Fruit fly (Drosophila melanogaster) whole organism, prepupa: Measurements from ENCODE around the gene PGRP-LD.
A peak's percentile ranks its signal among the peaks of the same experiment; 100 is the strongest.

Experiments used
- Blimp-1 ChIP-seq: fragments of 200-800 bp; sonication (Bioruptor generic); optimal IDR thresholded peaks from 3 replicates; lab custom pipeline; 2017; ENCODE audit warnings: missing biosample characterization, missing genetic modification characterization, mild to moderate bottlenecking, moderate library complexity, missing genetic modification reagents
- CG11762 ChIP-seq: fragments of 200-800 bp; sonication (Bioruptor generic); optimal IDR thresholded peaks from 3 replicates; lab custom pipeline; 2016; ENCODE audit warnings: missing biosample characterization, missing genetic modification characterization; ENCODE audit not compliant: insufficient read depth
- CG15336 ChIP-seq: fragments of 200-800 bp; sonication (Bioruptor generic); IDR thresholded peaks from 2 replicates; pipeline ENCODE4 v1.3.6; 2022; ENCODE audit warnings: missing biosample characterization, missing genetic modification characterization
- CG16779 ChIP-seq: fragments of 200-800 bp; sonication (Bioruptor generic); optimal IDR thresholded peaks from 3 replicates; lab custom pipeline; 2017; ENCODE audit warnings: missing biosample characterization, mild to moderate bottlenecking, missing genetic modification characterization
- CG31627 ChIP-seq: fragments of 200-800 bp; sonication (Bioruptor generic); optimal IDR thresholded peaks from 3 replicates; lab custom pipeline; 2016; ENCODE audit warnings: missing biosample characterization, missing genetic modification characterization
- CG32006 ChIP-seq: fragments of 200-800 bp; sonication (Bioruptor generic); optimal IDR thresholded peaks from 3 replicates; lab custom pipeline; 2017; ENCODE audit warnings: missing biosample characterization, mild to moderate bottlenecking, missing genetic modification characterization
- CG34406 ChIP-seq: fragments of 200-800 bp; sonication (Bioruptor generic); optimal IDR thresholded peaks from 3 replicates; lab custom pipeline; 2016; ENCODE audit warnings: missing biosample characterization, missing genetic modification characterization
- CG3919 ChIP-seq: fragments of 200-800 bp; sonication (Bioruptor generic); optimal IDR thresholded peaks from 3 replicates; lab custom pipeline; 2016; ENCODE audit warnings: missing biosample characterization, missing genetic modification characterization
- CG6276 ChIP-seq: fragments of 200-800 bp; sonication (Bioruptor generic); optimal IDR thresholded peaks from 2 replicates; lab custom pipeline; 2017; ENCODE audit warnings: missing biosample characterization, mild to moderate bottlenecking, missing genetic modification characterization
- CG8119 ChIP-seq: fragments of 200-800 bp; sonication (Bioruptor generic); IDR thresholded peaks from 3 replicates; pipeline ENCODE4 v1.3.6; 2022; ENCODE audit warnings: missing biosample characterization, missing genetic modification characterization
- CG8632 ChIP-seq: fragments of 200-800 bp; sonication (Bioruptor generic); optimal IDR thresholded peaks from 3 replicates; lab custom pipeline; 2016; ENCODE audit warnings: missing biosample characterization, missing genetic modification characterization
- CG9139 ChIP-seq: fragments of 200-800 bp; sonication (Bioruptor generic); optimal IDR thresholded peaks from 3 replicates; lab custom pipeline; 2017; ENCODE audit warnings: missing biosample characterization, mild to moderate bottlenecking, missing genetic modification characterization
- Eip75B ChIP-seq: fragments of 200-800 bp; sonication (Bioruptor generic); optimal IDR thresholded peaks from 3 replicates; lab custom pipeline; 2016; ENCODE audit warnings: missing biosample characterization, missing genetic modification characterization
- Eip78C ChIP-seq: fragments of 200-800 bp; sonication (Bioruptor generic); peaks from one replicate; lab custom pipeline; 2016; ENCODE audit warnings: missing biosample characterization, missing genetic modification characterization
- Ets96B ChIP-seq: fragments of 200-800 bp; optimal IDR thresholded peaks from 2 replicates; lab custom pipeline; 2019; ENCODE audit warnings: missing biosample characterization, mild to moderate bottlenecking, missing genetic modification characterization, moderate library complexity
- Gug ChIP-seq: fragments of 200-800 bp; sonication (Bioruptor generic); IDR thresholded peaks from 2 replicates; pipeline ENCODE4 v1.3.6; 2022; ENCODE audit warnings: missing biosample characterization, missing genetic modification characterization
- Hr39 ChIP-seq: fragments of 200-800 bp; sonication (Bioruptor generic); optimal IDR thresholded peaks from 2 replicates; lab custom pipeline; 2016; ENCODE audit warnings: missing biosample characterization, missing genetic modification characterization
- Hr4 ChIP-seq: fragments of 200-800 bp; sonication (Bioruptor generic); optimal IDR thresholded peaks from 3 replicates; lab custom pipeline; 2016; ENCODE audit warnings: missing biosample characterization, missing genetic modification characterization
- Met ChIP-seq: fragments of 200-800 bp; sonication (Bioruptor generic); optimal IDR thresholded peaks from 3 replicates; lab custom pipeline; 2016; ENCODE audit warnings: missing biosample characterization, missing genetic modification characterization
- OdsH ChIP-seq: fragments of 200-800 bp; sonication (Bioruptor generic); optimal IDR thresholded peaks from 3 replicates; lab custom pipeline; 2016; ENCODE audit warnings: missing biosample characterization, missing genetic modification characterization
- Sox102F ChIP-seq: fragments of 200-800 bp; sonication (Bioruptor generic); optimal IDR thresholded peaks from 2 replicates; lab custom pipeline; 2016; ENCODE audit warnings: missing biosample characterization, mild to moderate bottlenecking, missing genetic modification characterization
- Sox15 ChIP-seq: fragments of 200-800 bp; sonication (Bioruptor generic); optimal IDR thresholded peaks from 3 replicates; lab custom pipeline; 2016; ENCODE audit warnings: missing biosample characterization, missing genetic modification characterization
- achi ChIP-seq: fragments of 200-800 bp; sonication (Bioruptor generic); optimal IDR thresholded peaks from 3 replicates; lab custom pipeline; 2016; ENCODE audit warnings: missing biosample characterization, missing genetic modification characterization
- acj6 ChIP-seq: fragments of 200-800 bp; sonication (Bioruptor generic); optimal IDR thresholded peaks from 3 replicates; lab custom pipeline; 2016; ENCODE audit warnings: missing biosample characterization, missing genetic modification characterization
- cyc ChIP-seq: fragments of 200-800 bp; sonication (Bioruptor generic); optimal IDR thresholded peaks from 3 replicates; lab custom pipeline; 2016; ENCODE audit warnings: missing biosample characterization, missing genetic modification characterization
- dac ChIP-seq: fragments of 200-800 bp; sonication (Bioruptor generic); optimal IDR thresholded peaks from 2 replicates; lab custom pipeline; 2017; ENCODE audit warnings: missing biosample characterization, mild to moderate bottlenecking, missing genetic modification characterization
- dsx ChIP-seq: fragments of 200-800 bp; optimal IDR thresholded peaks from 3 replicates; lab custom pipeline; 2019; ENCODE audit warnings: missing biosample characterization, mild to moderate bottlenecking, missing genetic modification characterization, moderate library complexity; ENCODE audit not compliant: poor library complexity, severe bottlenecking
- eg ChIP-seq: fragments of 200-800 bp; sonication (Bioruptor generic); IDR thresholded peaks from 3 replicates; pipeline ENCODE4 v1.3.6; 2022; ENCODE audit warnings: missing biosample characterization, missing genetic modification characterization
- fd59A ChIP-seq: fragments of 200-800 bp; sonication (Bioruptor generic); optimal IDR thresholded peaks from 2 replicates; lab custom pipeline; 2017; ENCODE audit warnings: missing biosample characterization, mild to moderate bottlenecking, missing genetic modification characterization, missing genetic modification reagents
- fd85E ChIP-seq: fragments of 200-800 bp; sonication (Bioruptor generic); optimal IDR thresholded peaks from 3 replicates; lab custom pipeline; 2016; ENCODE audit warnings: missing biosample characterization, missing genetic modification characterization
- fkh ChIP-seq: fragments of 200-800 bp; sonication (Bioruptor generic); optimal IDR thresholded peaks from 3 replicates; lab custom pipeline; 2017; ENCODE audit warnings: missing biosample characterization, mild to moderate bottlenecking, missing genetic modification characterization, moderate library complexity
- pdm3 ChIP-seq: fragments of 200-800 bp; sonication (Bioruptor generic); optimal IDR thresholded peaks from 3 replicates; lab custom pipeline; 2016; ENCODE audit warnings: missing biosample characterization, missing genetic modification characterization
- ss ChIP-seq, 2 experiments: fragments of 200-800 bp; sonication (Bioruptor generic); optimal IDR thresholded peaks; 2 replicates in 1 of 2; 3 replicates in 1 of 2; lab custom pipeline; 2017 to 2018; ENCODE audit warnings: mild to moderate bottlenecking in 2 of 2, missing biosample characterization in 2 of 2, missing genetic modification characterization in 2 of 2, moderate library complexity in 1 of 2
- topi ChIP-seq: fragments of 200-800 bp; sonication (Bioruptor generic); optimal IDR thresholded peaks from 3 replicates; lab custom pipeline; 2016; ENCODE audit warnings: missing biosample characterization, missing genetic modification characterization
- vri ChIP-seq: fragments of 200-800 bp; sonication (Bioruptor generic); optimal IDR thresholded peaks from 3 replicates; lab custom pipeline; 2016; ENCODE audit warnings: missing biosample characterization, mild to moderate bottlenecking, missing genetic modification characterization

The PGRP-LD gene

dm6 chr3L:5777114-5777513 lies 2.7 kb upstream of the PGRP-LD start, which contains the start of gene vito:
vito (minus strand) TSS chr3L:5777333.
- no peak for TF ChIP-seq CG6276
- TF ChIP-seq CG34406 (GFP tag; lab: Kevin White, UChicago): no peak
- TF ChIP-seq cyc: no peak
- TF ChIP-seq topi (GFP tag; lab: Kevin White, UChicago): no peak
- TF ChIP-seq OdsH (GFP tag; lab: Kevin White, UChicago): no peak
- TF ChIP-seq CG9139 (GFP tag; lab: Kevin White, UChicago): no peak
- TF ChIP-seq dsx (GFP tag; lab: Kevin White, UChicago): no peak
- no peak for TF ChIP-seq ss (GFP tag; optimal IDR thresholded peaks at IDR 0.05; lab: Kevin White, UChicago)
- no peak for TF ChIP-seq Hr39 (GFP tag; lab: Kevin White, UChicago)
- TF ChIP-seq Eip75B (GFP tag; lab: Kevin White, UChicago): no peak
- TF ChIP-seq CG11762 (GFP tag; lab: Kevin White, UChicago): no peak
- TF ChIP-seq vri: no peak

dm6 chr3L:5785237-5786062 lies 5.6 kb downstream of the PGRP-LD start:
- TF ChIP-seq CG15336 (GFP tag; lab: Robert Waterston, UW) (0 out of 2 replicates have a peak, but pooled peaks have one; percentile 37), CG6276 (no peak), Gug (GFP tag; lab: Robert Waterston, UW) (no peak), fd59A (no peak), Eip78C (peak; percentile 65), CG8119 (GFP tag; lab: Robert Waterston, UW) (peak; percentile 29; the same call in 1 of the 3 replicates), pdm3 (GFP tag; lab: Kevin White, UChicago) (no peak), acj6 (GFP tag; lab: Kevin White, UChicago) (no peak), fkh (GFP tag; lab: Kevin White, UChicago) (peak; percentile 44), CG16779 (no peak), eg (GFP tag; lab: Robert Waterston, UW) (no peak)

dm6 chr3L:5786604-5787003 lies 6.8 kb downstream of the PGRP-LD start, which contains the start of gene Cralbp:
Cralbp (minus strand) TSS chr3L:5786718.
- peak; percentile 51 for TF ChIP-seq Blimp-1
- TF ChIP-seq Hr4 (GFP tag; lab: Kevin White, UChicago): no peak
- TF ChIP-seq, all 60 proteins: peak for 1

- TF ChIP-seq Hr39 (GFP tag; lab: Kevin White, UChicago) (no peak), acj6 (GFP tag; lab: Kevin White, UChicago) (no peak), Eip75B (GFP tag; lab: Kevin White, UChicago) (no peak), fd85E (GFP tag; lab: Kevin White, UChicago) (no peak), CG6276 (no peak), Met (GFP tag; lab: Kevin White, UChicago) (no peak), cyc (no peak), Sox102F (GFP tag; lab: Kevin White, UChicago) (no peak), CG15336 (GFP tag; lab: Robert Waterston, UW) (no peak), Sox15 (GFP tag; lab: Kevin White, UChicago) (no peak), eg (GFP tag; lab: Robert Waterston, UW) (no peak), topi (GFP tag; lab: Kevin White, UChicago) (no peak), CG3919 (no peak), CG32006 (GFP tag; lab: Kevin White, UChicago) (no peak), Blimp-1 (no peak), Ets96B (tag; lab: Kevin White, UChicago) (no peak), CG8632 (GFP tag; lab: Kevin White, UChicago) (no peak), dac (GFP tag; lab: Kevin White, UChicago) (no peak), achi (GFP tag; lab: Kevin White, UChicago) (no peak), CG31627 (no peak)
Observed at dm6 chr3L:5787476-5787875, 7.6 kb downstream of the PGRP-LD start.
